Worm (Caenorhabditis elegans): ENCODE measurements around the gene vep-2.

Gene vep-2

DNA sequence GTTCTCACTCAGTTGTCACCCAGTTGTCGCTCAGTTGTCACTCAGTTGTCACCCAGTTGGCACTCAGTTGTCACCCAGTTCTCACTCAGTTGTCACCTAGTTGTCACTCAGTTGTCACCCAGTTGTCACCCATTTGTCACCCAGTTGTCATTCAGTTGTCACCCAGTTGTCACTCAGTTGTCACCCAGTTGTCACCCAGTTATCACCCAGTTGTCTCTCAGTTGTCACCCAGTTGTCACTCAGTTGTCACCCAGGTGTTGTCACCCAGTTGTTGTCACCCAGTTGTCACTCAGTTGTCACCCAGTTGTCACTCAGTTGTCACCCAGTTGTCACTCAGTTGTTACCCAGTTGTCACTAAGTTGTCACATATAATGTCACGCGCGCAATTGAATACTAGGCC, 3.4 kb downstream of the vep-2 start:
- TF ChIP-seq ceh-63 (GFP tag; optimal IDR thresholded peaks at IDR 0.05) = no peak
- no peak for TF ChIP-seq fos-1 (tag; optimal IDR thresholded peaks at IDR 0.05)
- peak; percentile 36 for TF ChIP-seq alr-1 (tag; optimal IDR thresholded peaks at IDR 0.05; ENCODE audit: borderline replicate concordance)
- no peak for TF ChIP-seq nhr-20 (tag; optimal IDR thresholded peaks at IDR 0.05)
- no peak for TF ChIP-seq pag-3 (tag; optimal IDR thresholded peaks at IDR 0.05; ENCODE audit: borderline replicate concordance, insufficient read depth)
- no peak for TF ChIP-seq mdl-1 (tag; optimal IDR thresholded peaks at IDR 0.05)
- 0 out of 2 replicates have a peak, but pooled peaks have one; percentile 8 for TF ChIP-seq unc-98 (GFP tag; IDR thresholded peaks at IDR 0.05)
- no peak for TF ChIP-seq lin-39 (tag; optimal IDR thresholded peaks at IDR 0.05)
- TF ChIP-seq skn-1 (tag; optimal IDR thresholded peaks at IDR 0.05) = no peak
- TF ChIP-seq blmp-1 (tag; optimal IDR thresholded peaks at IDR 0.05) = no peak
- peak; percentile 30 for TF ChIP-seq hlh-17 (GFP tag; optimal IDR thresholded peaks at IDR 0.05; ENCODE audit: borderline replicate concordance)
- no peak for TF ChIP-seq hlh-4 (tag; optimal IDR thresholded peaks at IDR 0.05)
- TF ChIP-seq ets-5 (GFP tag; IDR thresholded peaks at IDR 0.05) = peak; percentile 87; the same call in 1 of the 2 replicates
- no peak for TF ChIP-seq ztf-4 (tag; optimal IDR thresholded peaks at IDR 0.05)
- no peak for TF ChIP-seq xbp-1 (tag; optimal IDR thresholded peaks at IDR 0.05)
- TF ChIP-seq aly-2 (tag; optimal IDR thresholded peaks at IDR 0.05) = no peak

- TF ChIP-seq sox-4 (tag; optimal IDR thresholded peaks at IDR 0.05) (no peak), ceh-8 (GFP tag; optimal IDR thresholded peaks at IDR 0.05) (peak; percentile 25), snu-23 (GFP tag; optimal IDR thresholded peaks at IDR 0.05) (no peak), unc-62 (GFP tag; optimal IDR thresholded peaks at IDR 0.05) (no peak), vab-15 (tag; optimal IDR thresholded peaks at IDR 0.05) (no peak), lin-39 (tag; optimal IDR thresholded peaks at IDR 0.05) (no peak), hpl-2 (GFP tag; optimal IDR thresholded peaks at IDR 0.05) (no peak), hlh-17 (GFP tag; optimal IDR thresholded peaks at IDR 0.05; ENCODE audit: borderline replicate concordance) (no peak)
These were observed 5.5 kb downstream of the vep-2 start, which contains the start of gene gst-11 for ce11 chrX:3633654-3634053. Gene gst-11, minus strand, starts transcription at chrX:3633754.

DNA sequence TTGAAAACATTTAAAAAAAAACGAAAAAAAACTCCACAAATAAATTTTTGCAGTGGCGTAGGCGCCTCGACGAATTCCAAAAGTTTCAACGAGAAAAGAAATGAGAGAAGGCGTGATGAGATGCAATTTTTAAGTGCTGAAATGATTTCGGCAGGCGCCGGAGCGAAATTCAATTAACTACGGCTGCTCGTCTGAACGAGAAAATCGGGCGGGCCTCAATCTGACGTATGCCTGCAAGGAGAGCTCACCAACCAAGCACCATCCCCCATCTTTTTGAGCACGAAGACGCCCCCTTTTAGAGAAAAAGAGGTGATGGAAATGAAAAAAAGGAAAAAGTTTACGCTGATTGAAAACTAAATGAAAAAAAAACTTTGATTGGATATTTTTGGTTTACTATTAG, 6.7 kb downstream of the vep-2 start:
- TF ChIP-seq lin-35 (GFP tag; optimal IDR thresholded peaks at IDR 0.05) = no peak
- TF ChIP-seq mef-2 (tag; optimal IDR thresholded peaks at IDR 0.05) = no peak
- TF ChIP-seq lin-14 (GFP tag; optimal IDR thresholded peaks at IDR 0.05) = peak; percentile 52
- no peak for TF ChIP-seq nhr-77 (tag; optimal IDR thresholded peaks at IDR 0.05)
- no peak for TF ChIP-seq efl-1 (optimal IDR thresholded peaks at IDR 0.05)
- peak in 1 of 2 experiments; percentile 42 for TF ChIP-seq efl-1 (GFP tag; optimal IDR thresholded peaks at IDR 0.05 in 1 of 2)

DNA sequence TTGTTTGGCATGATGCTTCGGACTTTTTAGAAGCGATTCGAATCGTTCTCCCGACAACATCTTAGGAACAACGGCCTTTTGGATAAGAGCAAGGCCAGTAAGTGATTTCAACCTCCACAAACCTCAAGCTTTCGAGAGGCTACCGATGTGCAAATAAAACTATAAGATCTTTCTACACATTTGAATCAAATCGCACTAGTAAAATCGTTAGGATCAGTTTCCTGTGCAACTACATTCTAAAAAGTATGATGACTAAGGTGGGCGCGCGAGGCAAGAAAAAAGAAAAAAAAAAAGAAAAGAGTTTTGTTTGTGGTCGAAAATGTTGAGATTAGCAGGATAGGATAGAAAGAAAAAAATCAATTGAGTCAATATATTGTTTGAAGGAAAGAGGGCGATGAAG, 16.7 kb downstream of the vep-2 start, which contains the start of gene tmem-24:
Gene tmem-24 (minus strand): TSS at position 101 of the 400 bp plus-strand sequence.
- TF ChIP-seq nhr-20 (tag; optimal IDR thresholded peaks at IDR 0.05) (no peak), dpl-1 (GFP tag; optimal IDR thresholded peaks at IDR 0.05) (no peak), Y116A8C.19 (tag; optimal IDR thresholded peaks at IDR 0.05; ENCODE audit: borderline replicate concordance) (no peak), F16B12.6 (tag; optimal IDR thresholded peaks at IDR 0.05) (no peak), fos-1 (tag; optimal IDR thresholded peaks at IDR 0.05) (no peak), irx-1 (tag; optimal IDR thresholded peaks at IDR 0.05) (no peak), C04F5.9 (tag; optimal IDR thresholded peaks at IDR 0.05) (no peak), unc-30 (tag; optimal IDR thresholded peaks at IDR 0.05) (no peak), nhr-11 (tag; optimal IDR thresholded peaks at IDR 0.05) (no peak), nhr-71 (tag; optimal IDR thresholded peaks at IDR 0.05) (no peak), vab-15 (tag; optimal IDR thresholded peaks at IDR 0.05) (no peak), C34B4.2 (tag; optimal IDR thresholded peaks at IDR 0.05) (no peak), ets-5 (GFP tag; IDR thresholded peaks at IDR 0.05) (no peak), jun-1 (tag; optimal IDR thresholded peaks at IDR 0.05) (no peak), ama-1 (optimal IDR thresholded peaks at IDR 0.05) (no peak)

Data from whole organism, L1 larva.